Worm (Caenorhabditis elegans) whole organism, L3 larva: ENCODE results near the gene chil-7.

Experiments
- ama-1 ChIP-seq: fragments of 150-350 bp; optimal IDR thresholded peaks from 2 replicates; lab custom pipeline; 2018
- ceh-82 ChIP-seq: fragments of 150-350 bp; optimal IDR thresholded peaks from 2 replicates; lab custom pipeline; 2014; ENCODE audit warnings: missing biosample characterization, missing genetic modification characterization
- egl-27 ChIP-seq: sonication (generic microtip); optimal IDR thresholded peaks from 4 replicates; lab custom pipeline; 2017; ENCODE audit warnings: missing biosample characterization, missing genetic modification reagents, missing genetic modification characterization
- elt-1 ChIP-seq: fragments of 150-350 bp; optimal IDR thresholded peaks from 2 replicates; lab custom pipeline; 2014; ENCODE audit warnings: missing biosample characterization, missing genetic modification characterization
- elt-3 ChIP-seq, 3 experiments: fragments of 150-350 bp in 1 of 3; sonication (generic microtip) in 2 of 3; optimal IDR thresholded peaks; 2 replicates in 2 of 3; 4 replicates in 1 of 3; lab custom pipeline; 2014 to 2017; ENCODE audit warnings: missing biosample characterization in 3 of 3, missing genetic modification characterization in 3 of 3
- nhr-237 ChIP-seq: fragments of 150-350 bp; optimal IDR thresholded peaks from 2 replicates; lab custom pipeline; 2014; ENCODE audit warnings: missing biosample characterization, missing genetic modification characterization
- nhr-25 ChIP-seq: sonication (generic microtip); optimal IDR thresholded peaks from 2 replicates; lab custom pipeline; 2017; ENCODE audit warnings: missing biosample characterization, missing genetic modification characterization
- nhr-28 ChIP-seq: fragments of 150-350 bp; optimal IDR thresholded peaks from 2 replicates; lab custom pipeline; 2014; ENCODE audit warnings: missing biosample characterization, missing genetic modification characterization
- nhr-67 ChIP-seq: fragments of 150-350 bp; optimal IDR thresholded peaks from 2 replicates; lab custom pipeline; 2014; ENCODE audit warnings: missing biosample characterization, missing genetic modification characterization
- nhr-76 ChIP-seq: fragments of 150-350 bp; sonication (generic microtip); optimal IDR thresholded peaks from 5 replicates; lab custom pipeline; 2014; ENCODE audit warnings: missing biosample characterization, missing genetic modification characterization
- nhr-77 ChIP-seq: fragments of 150-350 bp; optimal IDR thresholded peaks from 2 replicates; lab custom pipeline; 2014; ENCODE audit warnings: missing biosample characterization, missing genetic modification characterization
- pha-4 ChIP-seq: fragments of 150-350 bp; optimal IDR thresholded peaks from 2 replicates; lab custom pipeline; 2014; ENCODE audit warnings: missing biosample characterization, missing genetic modification reagents, missing genetic modification characterization

- TF ChIP-seq pha-4 (tag; lab: Kevin White, UChicago) (no peak), ceh-82 (tag; lab: Kevin White, UChicago) (no peak), elt-3 (tag; optimal IDR thresholded peaks at IDR 0.05; lab: Kevin White, UChicago) (no peak), ama-1 (lab: Kevin White, UChicago) (no peak), nhr-77 (tag; lab: Kevin White, UChicago) (no peak), elt-1 (tag; lab: Kevin White, UChicago) (no peak), nhr-67 (tag; lab: Kevin White, UChicago) (no peak), nhr-28 (no peak), nhr-76 (tag; lab: Kevin White, UChicago) (no peak), egl-27 (tag; lab: Kevin White, UChicago) (no peak), nhr-237 (no peak), nhr-25 (tag; lab: Kevin White, UChicago) (no peak)
Observed at ce11 chrII:9868207-9868606, 2.8 kb downstream of the chil-7 start.
